Fruit fly (Drosophila melanogaster): ENCODE data around the gene pdm2.

DNA sequence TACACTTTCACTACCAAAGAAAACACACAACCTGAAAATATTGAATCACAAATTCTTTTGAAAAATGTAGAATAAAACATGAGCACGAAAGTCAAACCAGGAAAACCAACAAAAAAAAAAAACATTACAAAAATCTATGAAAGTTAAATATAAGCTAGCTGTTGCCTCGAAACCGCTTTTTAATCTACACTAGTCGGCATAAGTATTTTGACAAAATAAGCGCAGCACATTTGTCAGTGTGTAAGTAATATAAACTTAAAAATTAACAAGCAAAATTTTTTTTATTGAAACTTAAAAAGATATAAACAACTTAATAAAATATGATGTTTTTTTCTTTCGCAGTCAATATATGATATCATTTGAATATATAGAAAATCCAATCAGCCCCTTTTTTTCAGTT, 55.9 kb downstream of the pdm2 start, which contains the start of gene CG5787:
- TF ChIP-seq psq (optimal IDR thresholded peaks at IDR 0.05): no peak
- TF ChIP-seq pan (optimal IDR thresholded peaks at IDR 0.05): no peak
